Fruit fly (Drosophila melanogaster) whole organism, prepupa: ENCODE results near the gene Ppt1.

Experiments
- CG10631 ChIP-seq: fragments of 200-800 bp; sonication (Bioruptor generic); optimal IDR thresholded peaks from 2 replicates; lab custom pipeline; 2016; ENCODE audit warnings: missing biosample characterization, missing genetic modification characterization
- CG10669 ChIP-seq: fragments of 200-800 bp; sonication (Bioruptor generic); optimal IDR thresholded peaks from 3 replicates; lab custom pipeline; 2018; ENCODE audit warnings: missing biosample characterization, mild to moderate bottlenecking, missing genetic modification characterization, moderate library complexity
- CG11294 ChIP-seq: fragments of 200-800 bp; sonication (Bioruptor generic); IDR thresholded peaks from 2 replicates; pipeline ENCODE4 v1.3.6; 2022; ENCODE audit warnings: missing biosample characterization, missing genetic modification characterization
- CG11902 ChIP-seq: fragments of 200-800 bp; sonication (Bioruptor generic); optimal IDR thresholded peaks from 3 replicates; lab custom pipeline; 2016; ENCODE audit warnings: missing biosample characterization, missing genetic modification characterization
- CG15336 ChIP-seq: fragments of 200-800 bp; sonication (Bioruptor generic); IDR thresholded peaks from 2 replicates; pipeline ENCODE4 v1.3.6; 2022; ENCODE audit warnings: missing biosample characterization, missing genetic modification characterization
- CG1621 ChIP-seq: fragments of 200-800 bp; sonication (Bioruptor generic); optimal IDR thresholded peaks from 3 replicates; lab custom pipeline; 2018; ENCODE audit warnings: missing biosample characterization, mild to moderate bottlenecking, missing genetic modification characterization
- CG16779 ChIP-seq: fragments of 200-800 bp; sonication (Bioruptor generic); optimal IDR thresholded peaks from 3 replicates; lab custom pipeline; 2017; ENCODE audit warnings: missing biosample characterization, mild to moderate bottlenecking, missing genetic modification characterization
- CG3032 ChIP-seq: fragments of 200-800 bp; optimal IDR thresholded peaks from 2 replicates; lab custom pipeline; 2019; ENCODE audit warnings: missing biosample characterization, mild to moderate bottlenecking, missing genetic modification characterization, moderate library complexity
- CG31627 ChIP-seq: fragments of 200-800 bp; sonication (Bioruptor generic); optimal IDR thresholded peaks from 3 replicates; lab custom pipeline; 2016; ENCODE audit warnings: missing biosample characterization, missing genetic modification characterization
- CG32006 ChIP-seq: fragments of 200-800 bp; sonication (Bioruptor generic); optimal IDR thresholded peaks from 3 replicates; lab custom pipeline; 2017; ENCODE audit warnings: missing biosample characterization, mild to moderate bottlenecking, missing genetic modification characterization
- CG34406 ChIP-seq: fragments of 200-800 bp; sonication (Bioruptor generic); optimal IDR thresholded peaks from 3 replicates; lab custom pipeline; 2016; ENCODE audit warnings: missing biosample characterization, missing genetic modification characterization
- CG3919 ChIP-seq: fragments of 200-800 bp; sonication (Bioruptor generic); optimal IDR thresholded peaks from 3 replicates; lab custom pipeline; 2016; ENCODE audit warnings: missing biosample characterization, missing genetic modification characterization
- CG6163 ChIP-seq: fragments of 200-800 bp; sonication (Bioruptor generic); IDR thresholded peaks from 3 replicates; pipeline ENCODE4 v1.3.6; 2022; ENCODE audit warnings: missing biosample characterization, missing genetic modification characterization
- CG6276 ChIP-seq: fragments of 200-800 bp; sonication (Bioruptor generic); optimal IDR thresholded peaks from 2 replicates; lab custom pipeline; 2017; ENCODE audit warnings: missing biosample characterization, mild to moderate bottlenecking, missing genetic modification characterization
- CG6792 ChIP-seq: fragments of 200-800 bp; sonication (Bioruptor generic); optimal IDR thresholded peaks from 3 replicates; lab custom pipeline; 2016; ENCODE audit warnings: missing biosample characterization, missing genetic modification characterization
- CG6808 ChIP-seq: fragments of 200-800 bp; sonication (Bioruptor generic); optimal IDR thresholded peaks from 3 replicates; lab custom pipeline; 2017; ENCODE audit warnings: missing biosample characterization, missing genetic modification characterization, mild to moderate bottlenecking, moderate library complexity, missing genetic modification reagents
- CG6854 ChIP-seq: fragments of 200-800 bp; sonication (Bioruptor generic); optimal IDR thresholded peaks from 2 replicates; lab custom pipeline; 2017; ENCODE audit warnings: missing biosample characterization, mild to moderate bottlenecking, missing genetic modification characterization
- CG7368 ChIP-seq: fragments of 200-800 bp; sonication (Bioruptor generic); optimal IDR thresholded peaks from 3 replicates; lab custom pipeline; 2016; ENCODE audit warnings: missing biosample characterization, missing genetic modification characterization
- CG8119 ChIP-seq: fragments of 200-800 bp; sonication (Bioruptor generic); IDR thresholded peaks from 3 replicates; pipeline ENCODE4 v1.3.6; 2022; ENCODE audit warnings: missing biosample characterization, missing genetic modification characterization
- CG8319 ChIP-seq: fragments of 200-800 bp; sonication (Bioruptor generic); optimal IDR thresholded peaks from 3 replicates; lab custom pipeline; 2016; ENCODE audit warnings: missing biosample characterization, missing genetic modification characterization
- CG8632 ChIP-seq: fragments of 200-800 bp; sonication (Bioruptor generic); optimal IDR thresholded peaks from 3 replicates; lab custom pipeline; 2016; ENCODE audit warnings: missing biosample characterization, missing genetic modification characterization
- CG9139 ChIP-seq: fragments of 200-800 bp; sonication (Bioruptor generic); optimal IDR thresholded peaks from 3 replicates; lab custom pipeline; 2017; ENCODE audit warnings: missing biosample characterization, mild to moderate bottlenecking, missing genetic modification characterization
- Eip75B ChIP-seq: fragments of 200-800 bp; sonication (Bioruptor generic); optimal IDR thresholded peaks from 3 replicates; lab custom pipeline; 2016; ENCODE audit warnings: missing biosample characterization, missing genetic modification characterization
- Eip93F ChIP-seq: fragments of 200-800 bp; sonication (Bioruptor generic); optimal IDR thresholded peaks from 2 replicates; lab custom pipeline; 2016; ENCODE audit warnings: missing biosample characterization, mild to moderate bottlenecking, missing genetic modification characterization
- Ets21C ChIP-seq: fragments of 200-800 bp; sonication (Bioruptor generic); optimal IDR thresholded peaks from 3 replicates; lab custom pipeline; 2016; ENCODE audit warnings: missing biosample characterization, missing genetic modification characterization
- Ets96B ChIP-seq: fragments of 200-800 bp; optimal IDR thresholded peaks from 2 replicates; lab custom pipeline; 2019; ENCODE audit warnings: missing biosample characterization, mild to moderate bottlenecking, missing genetic modification characterization, moderate library complexity
- Gug ChIP-seq: fragments of 200-800 bp; sonication (Bioruptor generic); IDR thresholded peaks from 2 replicates; pipeline ENCODE4 v1.3.6; 2022; ENCODE audit warnings: missing biosample characterization, missing genetic modification characterization
- Hr38 ChIP-seq: sonication (Bioruptor generic); optimal IDR thresholded peaks from 2 replicates; lab custom pipeline; 2016; ENCODE audit warnings: missing biosample characterization, missing genetic modification characterization
- Hr39 ChIP-seq: fragments of 200-800 bp; sonication (Bioruptor generic); optimal IDR thresholded peaks from 2 replicates; lab custom pipeline; 2016; ENCODE audit warnings: missing biosample characterization, missing genetic modification characterization
- Hr4 ChIP-seq: fragments of 200-800 bp; sonication (Bioruptor generic); optimal IDR thresholded peaks from 3 replicates; lab custom pipeline; 2016; ENCODE audit warnings: missing biosample characterization, missing genetic modification characterization
- Lpt ChIP-seq: fragments of 200-800 bp; sonication (Bioruptor generic); optimal IDR thresholded peaks from 3 replicates; lab custom pipeline; 2016; ENCODE audit warnings: missing biosample characterization, missing genetic modification characterization
- Met ChIP-seq: fragments of 200-800 bp; sonication (Bioruptor generic); optimal IDR thresholded peaks from 3 replicates; lab custom pipeline; 2016; ENCODE audit warnings: missing biosample characterization, missing genetic modification characterization
- OdsH ChIP-seq: fragments of 200-800 bp; sonication (Bioruptor generic); optimal IDR thresholded peaks from 3 replicates; lab custom pipeline; 2016; ENCODE audit warnings: missing biosample characterization, missing genetic modification characterization
- Smox ChIP-seq: fragments of 200-800 bp; sonication (Bioruptor generic); optimal IDR thresholded peaks from 3 replicates; lab custom pipeline; 2016; ENCODE audit warnings: missing biosample characterization, missing genetic modification characterization
- Sox102F ChIP-seq: fragments of 200-800 bp; sonication (Bioruptor generic); optimal IDR thresholded peaks from 2 replicates; lab custom pipeline; 2016; ENCODE audit warnings: missing biosample characterization, mild to moderate bottlenecking, missing genetic modification characterization
- Sox14 ChIP-seq: fragments of 200-800 bp; sonication (Bioruptor generic); optimal IDR thresholded peaks from 3 replicates; lab custom pipeline; 2016; ENCODE audit warnings: missing biosample characterization, missing genetic modification characterization
- Sox15 ChIP-seq: fragments of 200-800 bp; sonication (Bioruptor generic); optimal IDR thresholded peaks from 3 replicates; lab custom pipeline; 2016; ENCODE audit warnings: missing biosample characterization, missing genetic modification characterization
- achi ChIP-seq: fragments of 200-800 bp; sonication (Bioruptor generic); optimal IDR thresholded peaks from 3 replicates; lab custom pipeline; 2016; ENCODE audit warnings: missing biosample characterization, missing genetic modification characterization
- acj6 ChIP-seq: fragments of 200-800 bp; sonication (Bioruptor generic); optimal IDR thresholded peaks from 3 replicates; lab custom pipeline; 2016; ENCODE audit warnings: missing biosample characterization, missing genetic modification characterization
- cyc ChIP-seq: fragments of 200-800 bp; sonication (Bioruptor generic); optimal IDR thresholded peaks from 3 replicates; lab custom pipeline; 2016; ENCODE audit warnings: missing biosample characterization, missing genetic modification characterization
- dsx ChIP-seq: fragments of 200-800 bp; optimal IDR thresholded peaks from 3 replicates; lab custom pipeline; 2019; ENCODE audit warnings: missing biosample characterization, mild to moderate bottlenecking, missing genetic modification characterization, moderate library complexity; ENCODE audit not compliant: poor library complexity, severe bottlenecking
- eg ChIP-seq: fragments of 200-800 bp; sonication (Bioruptor generic); IDR thresholded peaks from 3 replicates; pipeline ENCODE4 v1.3.6; 2022; ENCODE audit warnings: missing biosample characterization, missing genetic modification characterization
- esn ChIP-seq: fragments of 200-800 bp; sonication (Bioruptor generic); optimal IDR thresholded peaks from 2 replicates; lab custom pipeline; 2016; ENCODE audit warnings: missing biosample characterization, mild to moderate bottlenecking, missing genetic modification characterization, moderate library complexity
- fd59A ChIP-seq: fragments of 200-800 bp; sonication (Bioruptor generic); optimal IDR thresholded peaks from 2 replicates; lab custom pipeline; 2017; ENCODE audit warnings: missing biosample characterization, mild to moderate bottlenecking, missing genetic modification characterization, missing genetic modification reagents
- fd85E ChIP-seq: fragments of 200-800 bp; sonication (Bioruptor generic); optimal IDR thresholded peaks from 3 replicates; lab custom pipeline; 2016; ENCODE audit warnings: missing biosample characterization, missing genetic modification characterization
- fkh ChIP-seq: fragments of 200-800 bp; sonication (Bioruptor generic); optimal IDR thresholded peaks from 3 replicates; lab custom pipeline; 2017; ENCODE audit warnings: missing biosample characterization, mild to moderate bottlenecking, missing genetic modification characterization, moderate library complexity
- net ChIP-seq: fragments of 200-800 bp; sonication (Bioruptor generic); optimal IDR thresholded peaks from 3 replicates; lab custom pipeline; 2016; ENCODE audit warnings: missing biosample characterization, missing genetic modification characterization
- pdm3 ChIP-seq: fragments of 200-800 bp; sonication (Bioruptor generic); optimal IDR thresholded peaks from 3 replicates; lab custom pipeline; 2016; ENCODE audit warnings: missing biosample characterization, missing genetic modification characterization
- ss ChIP-seq, 2 experiments: fragments of 200-800 bp; sonication (Bioruptor generic); optimal IDR thresholded peaks; 2 replicates in 1 of 2; 3 replicates in 1 of 2; lab custom pipeline; 2017 to 2018; ENCODE audit warnings: mild to moderate bottlenecking in 2 of 2, missing biosample characterization in 2 of 2, missing genetic modification characterization in 2 of 2, moderate library complexity in 1 of 2
- svp ChIP-seq: fragments of 200-800 bp; sonication (Bioruptor generic); peaks from one replicate; lab custom pipeline; 2016; ENCODE audit warnings: missing biosample characterization, missing genetic modification characterization

The Ppt1 gene

dm6 chrX:8731464-8731863, 41.4 kb upstream of the Ppt1 start (continued):
- TF ChIP-seq CG15336 (GFP tag; lab: Robert Waterston, UW): no peak
- TF ChIP-seq, all 60 proteins: peak for 6

dm6 chrX:8730306-8730705, 40.3 kb upstream of the Ppt1 start:
- TF ChIP-seq OdsH (GFP tag; lab: Kevin White, UChicago): peak; percentile 39
- no peak for TF ChIP-seq Sox15 (GFP tag; lab: Kevin White, UChicago)
- TF ChIP-seq eg (GFP tag; lab: Robert Waterston, UW): no peak
- peak; percentile 56 for TF ChIP-seq CG3032 (tag; lab: Kevin White, UChicago)
- peak; percentile 11 for TF ChIP-seq Ets21C (GFP tag; lab: Kevin White, UChicago)
- TF ChIP-seq CG8632 (GFP tag; lab: Kevin White, UChicago): no peak
- peak; percentile 64 for TF ChIP-seq Met
- TF ChIP-seq CG10669 (GFP tag; lab: Kevin White, UChicago): peak; percentile 55
- peak; percentile 56 for TF ChIP-seq CG1621 (tag; lab: Kevin White, UChicago)
- peak; percentile 55 for TF ChIP-seq Eip75B
- no peak for TF ChIP-seq fd85E
- TF ChIP-seq CG9139 (GFP tag; lab: Kevin White, UChicago): peak; percentile 44
- TF ChIP-seq CG8319 (GFP tag; lab: Kevin White, UChicago): no peak
- TF ChIP-seq net (GFP tag; lab: Kevin White, UChicago): peak; percentile 0
- TF ChIP-seq CG34406: peak; percentile 16
- TF ChIP-seq fkh (GFP tag; lab: Kevin White, UChicago): no peak
- TF ChIP-seq CG10631: peak; percentile 64
- TF ChIP-seq Smox (GFP tag; lab: Kevin White, UChicago): peak; percentile 51
- TF ChIP-seq CG31627 (GFP tag; lab: Kevin White, UChicago): peak; percentile 57
- peak; percentile 45 for TF ChIP-seq acj6 (GFP tag; lab: Kevin White, UChicago)
- TF ChIP-seq Gug (GFP tag; lab: Robert Waterston, UW): no peak
- TF ChIP-seq Hr4 (GFP tag; lab: Kevin White, UChicago): peak; percentile 41
- TF ChIP-seq Hr39 (GFP tag; lab: Kevin White, UChicago): peak; percentile 56
- peak; percentile 18 for TF ChIP-seq CG32006 (GFP tag; lab: Kevin White, UChicago)
- TF ChIP-seq dsx (GFP tag; lab: Kevin White, UChicago): peak; percentile 44
- no peak for TF ChIP-seq CG7368
- TF ChIP-seq CG3919 (GFP tag; lab: Kevin White, UChicago): peak; percentile 64
- TF ChIP-seq CG6792 (GFP tag; lab: Kevin White, UChicago): peak; percentile 44
- TF ChIP-seq ss (GFP tag; optimal IDR thresholded peaks at IDR 0.05; lab: Kevin White, UChicago): peak; percentile 42 to 57
- peak; percentile 23; the same call in 1 of the 2 replicates for TF ChIP-seq CG15336 (GFP tag; lab: Robert Waterston, UW)
- TF ChIP-seq CG8119 (GFP tag; lab: Robert Waterston, UW): 0 out of 3 replicates have a peak, but pooled peaks have one; percentile 32
- no peak for TF ChIP-seq CG11902 (GFP tag; lab: Kevin White, UChicago)
- TF ChIP-seq CG6808 (GFP tag; lab: Kevin White, UChicago): peak; percentile 66
- TF ChIP-seq cyc (GFP tag; lab: Kevin White, UChicago): peak; percentile 58
- no peak for TF ChIP-seq CG11294 (GFP tag; lab: Robert Waterston, UW)
- TF ChIP-seq pdm3 (GFP tag; lab: Kevin White, UChicago): peak; percentile 27
- peak; percentile 52 for TF ChIP-seq svp
- peak; percentile 58 for TF ChIP-seq esn
- TF ChIP-seq fd59A: peak; percentile 45
- TF ChIP-seq Lpt (GFP tag; lab: Kevin White, UChicago): peak; percentile 2
- no peak for TF ChIP-seq CG6854 (GFP tag; lab: Kevin White, UChicago)
- TF ChIP-seq Ets96B: peak; percentile 65
- no peak for TF ChIP-seq Hr38 (GFP tag; lab: Kevin White, UChicago)
- TF ChIP-seq achi (GFP tag; lab: Kevin White, UChicago): peak; percentile 38
- no peak for TF ChIP-seq CG16779
- TF ChIP-seq CG6276 (GFP tag; lab: Kevin White, UChicago): no peak
- TF ChIP-seq Sox102F: peak; percentile 31
- TF ChIP-seq CG6163 (GFP tag; lab: Robert Waterston, UW): peak; percentile 79
- peak; percentile 55 for TF ChIP-seq Sox14 (GFP tag; lab: Kevin White, UChicago)
- no peak for TF ChIP-seq Eip93F
